Worm (Caenorhabditis elegans) whole organism, early embryonic: ENCODE data around the gene C04G2.5.

Experiments
- B0310.2 ChIP-seq: sonication (generic microtip); optimal IDR thresholded peaks from 2 replicates; lab custom pipeline; 2016; ENCODE audit warnings: mild to moderate bottlenecking, missing genetic modification characterization, missing compliant biosample characterization
- F13C5.2 ChIP-seq: sonication (generic microtip); optimal IDR thresholded peaks from 2 replicates; lab custom pipeline; 2017; ENCODE audit warnings: mild to moderate bottlenecking, missing genetic modification characterization, inconsistent platforms, missing compliant biosample characterization
- aly-1 ChIP-seq: sonication (generic microtip); optimal IDR thresholded peaks from 2 replicates; lab custom pipeline; 2016; ENCODE audit warnings: missing genetic modification characterization, missing compliant biosample characterization
- ama-1 ChIP-seq: fragments of 150-350 bp; optimal IDR thresholded peaks from 2 replicates; lab custom pipeline; 2014
- ceh-13 ChIP-seq: fragments of 200-800 bp; sonication (Bioruptor generic); optimal IDR thresholded peaks from 2 replicates; lab custom pipeline; 2018; ENCODE audit warnings: mild to moderate bottlenecking, missing genetic modification characterization, missing compliant biosample characterization
- ceh-36 ChIP-seq: sonication (generic microtip); optimal IDR thresholded peaks from 2 replicates; lab custom pipeline; 2016; ENCODE audit warnings: missing genetic modification characterization, inconsistent platforms, missing compliant biosample characterization
- ets-7 ChIP-seq: sonication (generic microtip); optimal IDR thresholded peaks from 2 replicates; lab custom pipeline; 2016; ENCODE audit warnings: missing genotype, missing genetic modification characterization, missing compliant biosample characterization
- flt-1 ChIP-seq: fragments of 200-800 bp; sonication (Bioruptor generic); IDR thresholded peaks from 2 replicates; pipeline ENCODE4 v1.3.6; 2022; ENCODE audit warnings: missing genetic modification characterization, missing compliant biosample characterization
- hmbx-1 ChIP-seq: sonication (generic microtip); optimal IDR thresholded peaks from 2 replicates; lab custom pipeline; 2016; ENCODE audit warnings: mild to moderate bottlenecking, missing genetic modification characterization, missing compliant biosample characterization
- hmg-4 ChIP-seq: fragments of 200-800 bp; sonication (Bioruptor generic); optimal IDR thresholded peaks from 2 replicates; lab custom pipeline; 2018; ENCODE audit warnings: mild to moderate bottlenecking, missing genetic modification characterization, missing compliant biosample characterization
- hnd-1 ChIP-seq: sonication (generic microtip); optimal IDR thresholded peaks from 2 replicates; lab custom pipeline; 2016; ENCODE audit warnings: missing genetic modification characterization, missing compliant biosample characterization
- pes-1 ChIP-seq: fragments of 200-800 bp; sonication (Bioruptor generic); IDR thresholded peaks from 2 replicates; pipeline ENCODE4 v1.3.6; 2022; ENCODE audit warnings: missing genetic modification reagents, missing genetic modification characterization, missing compliant biosample characterization
- scrt-1 ChIP-seq: fragments of 200-800 bp; sonication (Bioruptor generic); IDR thresholded peaks from 2 replicates; pipeline ENCODE4 v1.3.6; 2022; ENCODE audit warnings: missing genetic modification characterization, missing compliant biosample characterization
- sea-1 ChIP-seq: fragments of 200-800 bp; sonication (Bioruptor generic); conservative IDR thresholded peaks from 2 replicates; pipeline ENCODE4 v1.3.6; 2022; ENCODE audit warnings: missing genetic modification characterization, missing compliant biosample characterization
- tbx-11 ChIP-seq: fragments of 200-800 bp; sonication (Bioruptor generic); IDR thresholded peaks from 2 replicates; pipeline ENCODE4 v1.3.6; 2022; ENCODE audit warnings: missing genetic modification characterization, missing compliant biosample characterization
- tbx-37 ChIP-seq: fragments of 200-800 bp; sonication (Bioruptor generic); conservative IDR thresholded peaks from 2 replicates; pipeline ENCODE4 v1.3.6; 2022; ENCODE audit warnings: missing genetic modification reagents, missing genetic modification characterization, missing compliant biosample characterization
- tra-4 ChIP-seq: sonication (generic microtip); optimal IDR thresholded peaks from 2 replicates; lab custom pipeline; 2017; ENCODE audit warnings: missing genetic modification characterization, missing compliant biosample characterization

The C04G2.5 gene

ce11 chrIV:10095171-10095570, at the start of gene C04G2.5, which contains the start of gene msp-36:
TSS of gene C04G2.5 (minus strand) at chrIV:10095271.
TSS of gene msp-36 (plus strand) at chrIV:10095433.
- TF ChIP-seq flt-1 (GFP tag; lab: Robert Waterston, UW) = no peak
- no peak for TF ChIP-seq sea-1
- no peak for TF ChIP-seq scrt-1 (GFP tag; lab: Robert Waterston, UW)
- no peak for TF ChIP-seq hmbx-1 (tag; lab: Kevin White, UChicago)
- TF ChIP-seq F13C5.2 = no peak
- no peak for TF ChIP-seq ceh-13 (GFP tag; lab: Kevin White, UChicago)
- no peak for TF ChIP-seq ceh-36
- TF ChIP-seq hmg-4 (GFP tag; lab: Kevin White, UChicago) = no peak
- no peak for TF ChIP-seq ama-1
- no peak for TF ChIP-seq tbx-37 (GFP tag; lab: Robert Waterston, UW)
- no peak for TF ChIP-seq B0310.2 (tag; lab: Kevin White, UChicago)
- no peak for TF ChIP-seq tra-4
- TF ChIP-seq ets-7 (tag; lab: Kevin White, UChicago) = no peak
- TF ChIP-seq aly-1 = no peak
- TF ChIP-seq tbx-11 (GFP tag; lab: Robert Waterston, UW) = no peak
- TF ChIP-seq hnd-1 (tag; lab: Kevin White, UChicago) = no peak
- no peak for TF ChIP-seq pes-1 (GFP tag; lab: Robert Waterston, UW)

ce11 chrIV:10144487-10144886, 49.4 kb upstream of the C04G2.5 start:
- TF ChIP-seq ceh-36 = no peak
- TF ChIP-seq tra-4 = no peak
- TF ChIP-seq tbx-11 (GFP tag; lab: Robert Waterston, UW) = no peak

DNA sequence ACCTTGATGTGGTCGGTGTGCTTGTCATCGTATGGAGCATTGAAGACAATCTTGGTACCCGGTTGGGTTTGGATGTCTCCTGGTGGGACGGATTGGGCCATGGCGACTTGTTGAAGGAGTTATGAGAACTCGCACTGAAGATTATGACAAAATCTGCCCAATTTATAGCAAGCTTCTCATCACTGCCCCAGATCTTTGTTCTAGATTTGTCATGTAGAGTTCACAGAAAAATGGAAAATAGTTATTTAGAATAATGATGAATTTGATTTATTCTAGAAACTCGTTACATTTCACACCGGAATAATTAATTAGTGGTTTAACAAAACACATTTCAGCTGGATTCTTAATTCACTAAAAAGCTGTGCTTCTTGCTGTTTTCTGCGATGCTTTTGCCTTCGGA, 48.6 kb upstream of the C04G2.5 start, which contains the start of gene msp-38:
Gene msp-38 (minus strand): TSS at position 101 of the 400 bp plus-strand sequence.
- TF ChIP-seq tbx-37 (GFP tag; lab: Robert Waterston, UW) = no peak
- no peak for TF ChIP-seq tbx-11 (GFP tag; lab: Robert Waterston, UW)
- TF ChIP-seq ama-1 = no peak
- TF ChIP-seq hmbx-1 (tag; lab: Kevin White, UChicago) = no peak
- TF ChIP-seq sea-1 = no peak
- TF ChIP-seq aly-1 = no peak
- no peak for TF ChIP-seq tra-4
- no peak for TF ChIP-seq F13C5.2
- TF ChIP-seq flt-1 (GFP tag; lab: Robert Waterston, UW) = no peak
- no peak for TF ChIP-seq ceh-13 (GFP tag; lab: Kevin White, UChicago)
- no peak for TF ChIP-seq ets-7 (tag; lab: Kevin White, UChicago)
- no peak for TF ChIP-seq hmg-4 (GFP tag; lab: Kevin White, UChicago)
- no peak for TF ChIP-seq B0310.2 (tag; lab: Kevin White, UChicago)
- TF ChIP-seq scrt-1 (GFP tag; lab: Robert Waterston, UW) = no peak
- TF ChIP-seq hnd-1 (tag; lab: Kevin White, UChicago) = no peak
- TF ChIP-seq pes-1 (GFP tag; lab: Robert Waterston, UW) = no peak
- TF ChIP-seq ceh-36 = no peak

DNA sequence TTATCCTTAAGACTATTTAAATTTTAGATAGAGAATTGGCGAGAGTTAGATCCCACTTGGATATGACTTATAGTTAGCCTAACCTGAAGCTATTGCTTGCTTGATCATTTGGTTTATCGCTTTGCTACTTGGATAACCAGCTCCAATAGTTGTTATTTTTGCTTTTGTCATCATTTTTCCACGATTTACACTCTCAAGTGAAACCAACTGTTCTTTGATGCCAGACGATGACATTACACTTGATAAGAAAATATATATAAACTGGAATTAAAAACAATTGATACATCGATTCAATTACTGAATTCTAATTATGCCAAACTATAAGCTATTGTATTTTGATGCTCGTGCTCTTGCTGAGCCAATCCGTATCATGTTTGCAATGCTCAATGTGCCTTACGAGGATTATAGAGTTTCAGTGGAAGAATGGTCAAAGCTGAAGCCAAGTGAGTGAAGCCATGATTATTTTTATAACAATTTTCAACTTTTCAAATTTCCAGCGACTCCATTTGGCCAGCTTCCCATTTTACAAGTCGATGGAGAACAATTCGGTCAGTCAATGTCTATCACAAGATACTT, 46.9 kb upstream of the C04G2.5 start, which contains the start of the genes gst-2, gst-4 and dhs-12:
Gene gst-2 (minus strand): TSS at position 132 of the 576 bp plus-strand sequence.
Gene gst-4 (plus strand): TSS at position 296 of the 576 bp plus-strand sequence.
Gene dhs-12 (plus strand): TSS at position 526 of the 576 bp plus-strand sequence.
- TF ChIP-seq ama-1 (no peak), ets-7 (tag; lab: Kevin White, UChicago) (no peak), hmbx-1 (tag; lab: Kevin White, UChicago) (no peak), sea-1 (no peak), B0310.2 (tag; lab: Kevin White, UChicago) (no peak), ceh-36 (no peak), scrt-1 (GFP tag; lab: Robert Waterston, UW) (no peak)

DNA sequence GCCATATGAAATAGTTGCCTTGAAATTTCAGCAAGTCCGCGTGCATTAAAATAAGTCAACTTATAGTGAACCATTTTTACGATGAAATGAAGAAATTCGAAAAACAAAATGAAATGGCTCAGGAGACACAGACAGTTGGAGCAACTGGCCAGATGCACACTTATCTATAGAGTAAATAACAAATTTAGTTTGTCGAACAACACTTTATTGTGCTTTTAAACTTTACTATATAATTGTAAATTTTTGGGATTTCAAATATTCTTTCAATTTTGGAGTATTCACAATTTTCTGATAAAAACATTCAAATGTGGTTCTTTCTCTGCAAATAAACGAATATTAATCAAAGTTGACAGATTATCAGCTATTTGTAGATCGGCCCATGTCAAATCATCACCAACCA, 45.1 kb upstream of the C04G2.5 start, which contains the start of gene gst-3:
Gene gst-3 (minus strand): TSS at position 101 of the 400 bp plus-strand sequence.
- TF ChIP-seq flt-1 (GFP tag; lab: Robert Waterston, UW) (no peak), ets-7 (tag; lab: Kevin White, UChicago) (no peak), pes-1 (GFP tag; lab: Robert Waterston, UW) (no peak), hmbx-1 (tag; lab: Kevin White, UChicago) (no peak), hnd-1 (tag; lab: Kevin White, UChicago) (no peak), tbx-11 (GFP tag; lab: Robert Waterston, UW) (no peak), aly-1 (no peak), ceh-13 (GFP tag; lab: Kevin White, UChicago) (no peak), B0310.2 (tag; lab: Kevin White, UChicago) (no peak), scrt-1 (GFP tag; lab: Robert Waterston, UW) (no peak), ceh-36 (no peak), tbx-37 (GFP tag; lab: Robert Waterston, UW) (no peak), hmg-4 (GFP tag; lab: Kevin White, UChicago) (no peak), tra-4 (no peak), sea-1 (no peak)

DNA sequence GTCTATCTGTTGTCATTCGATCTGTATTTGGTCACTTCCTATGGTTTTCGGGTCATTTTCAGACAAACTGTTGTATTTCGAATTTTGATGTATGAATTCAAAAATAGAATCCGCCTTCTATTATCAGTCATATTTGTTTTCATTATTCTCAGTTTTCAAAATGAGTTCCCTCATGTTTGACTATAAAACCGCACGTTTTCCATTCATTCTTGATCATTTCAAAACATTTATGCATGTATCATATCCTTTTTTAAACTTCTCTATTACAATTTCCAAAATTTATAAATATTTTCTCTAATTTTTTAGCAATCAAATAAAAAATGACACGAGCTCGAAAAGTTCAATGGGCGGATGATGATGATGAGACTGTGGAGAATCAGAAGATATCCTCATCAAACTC, 42.7 kb upstream of the C04G2.5 start, which contains the start of gene K08F4.12:
Gene K08F4.12 (plus strand): TSS at position 301 of the 400 bp plus-strand sequence.
- TF ChIP-seq ceh-13 (GFP tag; lab: Kevin White, UChicago) = no peak
- no peak for TF ChIP-seq hmbx-1 (tag; lab: Kevin White, UChicago)
- no peak for TF ChIP-seq tbx-11 (GFP tag; lab: Robert Waterston, UW)
- no peak for TF ChIP-seq ets-7 (tag; lab: Kevin White, UChicago)
- no peak for TF ChIP-seq hnd-1 (tag; lab: Kevin White, UChicago)

DNA sequence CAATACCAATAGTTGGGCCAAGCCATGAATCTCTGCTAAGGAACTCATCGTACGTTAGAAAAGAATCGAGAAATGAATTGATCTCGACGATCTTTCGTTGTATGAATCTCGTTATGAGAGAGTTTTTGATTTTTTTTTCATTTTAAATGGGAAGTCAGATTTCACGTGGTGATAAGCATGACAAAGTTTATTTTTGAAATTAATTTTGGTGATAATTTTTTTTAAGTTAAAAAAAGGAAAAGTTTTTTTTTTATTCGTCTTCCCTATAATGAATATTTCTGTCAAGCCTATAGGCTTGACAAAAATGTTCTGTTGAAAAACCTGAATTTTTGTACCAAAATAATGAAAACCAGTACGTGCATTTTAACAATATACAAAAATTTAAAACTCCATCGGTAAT, 40.7 kb upstream of the C04G2.5 start, which contains the start of gene K08F4.5:
Gene K08F4.5 (minus strand): TSS at position 101 of the 400 bp plus-strand sequence.
- TF ChIP-seq ceh-13 (GFP tag; lab: Kevin White, UChicago) (no peak), hnd-1 (tag; lab: Kevin White, UChicago) (no peak), tbx-37 (GFP tag; lab: Robert Waterston, UW) (no peak), scrt-1 (GFP tag; lab: Robert Waterston, UW) (no peak), tra-4 (no peak), B0310.2 (tag; lab: Kevin White, UChicago) (no peak), flt-1 (GFP tag; lab: Robert Waterston, UW) (no peak), pes-1 (GFP tag; lab: Robert Waterston, UW) (no peak), aly-1 (no peak), F13C5.2 (no peak)
